Fruit fly (Drosophila melanogaster) whole organism, embryonic: Measurements from ENCODE around the gene CG2617.
A peak's percentile ranks its signal among the peaks of the same experiment; 100 is the strongest.

Source experiments
- Ada2b ChIP-seq: fragments of 200-800 bp; sonication (Bioruptor generic); IDR thresholded peaks from 2 replicates; pipeline ENCODE4 v1.3.6; 2022; ENCODE audit warnings: missing biosample characterization, missing genetic modification characterization
- CG10147 ChIP-seq: fragments of 200-800 bp; sonication (Bioruptor generic); optimal IDR thresholded peaks from 2 replicates; lab custom pipeline; 2019; ENCODE audit warnings: missing biosample characterization, mild to moderate bottlenecking, missing genetic modification characterization, moderate library complexity
- CG14710 ChIP-seq: fragments of 200-800 bp; sonication (Bioruptor generic); optimal IDR thresholded peaks from 3 replicates; lab custom pipeline; 2019; ENCODE audit warnings: missing biosample characterization, mild to moderate bottlenecking, missing genetic modification characterization, moderate library complexity
- CG1529 ChIP-seq: fragments of 200-800 bp; sonication (Bioruptor generic); optimal IDR thresholded peaks from 3 replicates; lab custom pipeline; 2018; ENCODE audit warnings: missing biosample characterization, missing genetic modification characterization
- CG17359 ChIP-seq: fragments of 200-800 bp; sonication (Bioruptor generic); optimal IDR thresholded peaks from 3 replicates; lab custom pipeline; 2018; ENCODE audit warnings: missing biosample characterization, mild to moderate bottlenecking, missing genetic modification characterization, moderate library complexity
- CG17361 ChIP-seq: fragments of 200-800 bp; sonication (Bioruptor generic); IDR thresholded peaks from 3 replicates; pipeline ENCODE4 v1.3.6; 2022; ENCODE audit warnings: missing biosample characterization, missing genetic modification characterization
- CG18476 ChIP-seq: fragments of 200-800 bp; sonication (Bioruptor generic); optimal IDR thresholded peaks from 2 replicates; lab custom pipeline; 2016; ENCODE audit warnings: missing biosample characterization, mild to moderate bottlenecking, missing genetic modification characterization
- CG18619 ChIP-seq: fragments of 200-800 bp; sonication (Bioruptor generic); optimal IDR thresholded peaks from 3 replicates; lab custom pipeline; 2017; ENCODE audit warnings: missing biosample characterization, mild to moderate bottlenecking, missing genetic modification characterization
- CG2120 ChIP-seq: fragments of 200-800 bp; sonication (Bioruptor generic); optimal IDR thresholded peaks from 3 replicates; lab custom pipeline; 2016; ENCODE audit warnings: missing biosample characterization, missing genetic modification characterization
- CG30431 ChIP-seq: fragments of 200-800 bp; sonication (Bioruptor generic); optimal IDR thresholded peaks from 2 replicates; lab custom pipeline; 2017; ENCODE audit warnings: missing biosample characterization, missing genetic modification characterization
- CG32532 ChIP-seq: fragments of 200-800 bp; sonication (Bioruptor generic); IDR thresholded peaks from 2 replicates; pipeline ENCODE4 v1.3.6; 2022; ENCODE audit warnings: missing biosample characterization, missing genetic modification characterization
- CG3281 ChIP-seq: fragments of 200-800 bp; sonication (Bioruptor generic); optimal IDR thresholded peaks from 3 replicates; lab custom pipeline; 2017; ENCODE audit warnings: missing biosample characterization, mild to moderate bottlenecking, missing genetic modification characterization
- CG4282 ChIP-seq: fragments of 200-800 bp; sonication (Bioruptor generic); optimal IDR thresholded peaks from 2 replicates; lab custom pipeline; 2016; ENCODE audit warnings: missing biosample characterization, missing genetic modification characterization
- CG7786 ChIP-seq: fragments of 200-800 bp; sonication (Bioruptor generic); optimal IDR thresholded peaks from 2 replicates; lab custom pipeline; 2016; ENCODE audit warnings: missing biosample characterization, missing genetic modification characterization
- CG8924 ChIP-seq: fragments of 200-800 bp; optimal IDR thresholded peaks from 3 replicates; lab custom pipeline; 2019; ENCODE audit warnings: missing biosample characterization, mild to moderate bottlenecking, missing genetic modification characterization, moderate library complexity
- CG9437 ChIP-seq: fragments of 200-800 bp; sonication (Bioruptor generic); optimal IDR thresholded peaks from 2 replicates; lab custom pipeline; 2018; ENCODE audit warnings: missing biosample characterization, mild to moderate bottlenecking, missing genetic modification characterization
- CTCF ChIP-seq: fragments of 200-800 bp; sonication (Bioruptor generic); optimal IDR thresholded peaks from 2 replicates; lab custom pipeline; 2017; ENCODE audit warnings: missing biosample characterization, mild to moderate bottlenecking, missing genetic modification characterization, moderate library complexity
- CoRest ChIP-seq: fragments of 200-800 bp; sonication (Bioruptor generic); optimal IDR thresholded peaks from 3 replicates; lab custom pipeline; 2018; ENCODE audit warnings: missing biosample characterization, mild to moderate bottlenecking, missing genetic modification characterization, moderate library complexity
- H2.0 ChIP-seq: fragments of 200-800 bp; sonication (Bioruptor generic); IDR thresholded peaks from 2 replicates; pipeline ENCODE4 v1.3.6; 2022; ENCODE audit warnings: missing biosample characterization, missing genetic modification characterization
- HmgD ChIP-seq: fragments of 200-800 bp; sonication (Bioruptor generic); optimal IDR thresholded peaks from 3 replicates; lab custom pipeline; 2016; ENCODE audit warnings: missing biosample characterization, missing genetic modification characterization
- Lhr ChIP-seq: fragments of 200-800 bp; sonication (Bioruptor generic); optimal IDR thresholded peaks from 3 replicates; lab custom pipeline; 2017; ENCODE audit warnings: mild to moderate bottlenecking, missing biosample characterization, missing genetic modification reagents, missing genetic modification characterization
- MESR4 ChIP-seq: fragments of 200-800 bp; sonication (Bioruptor generic); optimal IDR thresholded peaks from 2 replicates; lab custom pipeline; 2018; ENCODE audit warnings: missing biosample characterization, mild to moderate bottlenecking, missing genetic modification characterization, moderate library complexity
- NC2β ChIP-seq: fragments of 200-800 bp; sonication (Bioruptor generic); optimal IDR thresholded peaks from 2 replicates; lab custom pipeline; 2016; ENCODE audit warnings: missing biosample characterization, missing genetic modification characterization
- NfI ChIP-seq: fragments of 200-800 bp; sonication (Bioruptor generic); optimal IDR thresholded peaks from 3 replicates; lab custom pipeline; 2018; ENCODE audit warnings: missing biosample characterization, mild to moderate bottlenecking, missing genetic modification characterization, moderate library complexity
- Oli ChIP-seq: fragments of 200-800 bp; sonication (Bioruptor generic); optimal IDR thresholded peaks from 2 replicates; lab custom pipeline; 2018; ENCODE audit warnings: missing biosample characterization, mild to moderate bottlenecking, missing genetic modification characterization, moderate library complexity
- Optix ChIP-seq: fragments of 200-800 bp; sonication (Bioruptor generic); IDR thresholded peaks from 3 replicates; pipeline ENCODE4 v1.3.6; 2022; ENCODE audit warnings: missing biosample characterization, missing genetic modification characterization
- Trl ChIP-seq, 3 experiments: fragments of >200 bp in 2 of 3; fragments of 200-800 bp in 1 of 3; sonication (Bioruptor generic) in 1 of 3; optimal IDR thresholded peaks; 2 replicates in 1 of 3; 3 replicates in 2 of 3; lab custom pipeline; 2016 to 2017; ENCODE audit warnings: missing biosample characterization in 1 of 3, missing genetic modification characterization in 1 of 3
- Xbp1 ChIP-seq: fragments of 200-800 bp; sonication (Bioruptor generic); optimal IDR thresholded peaks from 3 replicates; lab custom pipeline; 2016; ENCODE audit warnings: missing biosample characterization, mild to moderate bottlenecking, missing genetic modification characterization
- Xrp1 ChIP-seq: fragments of 200-800 bp; sonication (Bioruptor generic); IDR thresholded peaks from 2 replicates; pipeline ENCODE4 v1.3.6; 2022; ENCODE audit warnings: missing biosample characterization, missing genetic modification characterization
- aop ChIP-seq: fragments of 200-800 bp; sonication (Bioruptor generic); IDR thresholded peaks from 2 replicates; pipeline ENCODE4 v1.3.6; 2022; ENCODE audit warnings: missing biosample characterization, missing genetic modification characterization
- ap ChIP-seq: fragments of 200-800 bp; sonication (Bioruptor generic); IDR thresholded peaks from 2 replicates; pipeline ENCODE4 v1.3.6; 2022; ENCODE audit warnings: missing biosample characterization, missing genetic modification characterization
- bsh ChIP-seq, 2 experiments: fragments of 200-800 bp; sonication (Bioruptor generic); optimal IDR thresholded peaks; 2 replicates each; lab custom pipeline; 2017 to 2018; ENCODE audit warnings: mild to moderate bottlenecking in 2 of 2, missing biosample characterization in 2 of 2, missing genetic modification characterization in 2 of 2, moderate library complexity in 1 of 2
- ewg ChIP-seq: fragments of 200-800 bp; sonication (Bioruptor generic); optimal IDR thresholded peaks from 3 replicates; lab custom pipeline; 2017; ENCODE audit warnings: mild to moderate bottlenecking, missing biosample characterization, missing genetic modification reagents, missing genetic modification characterization
- h ChIP-seq: fragments of >200 bp; optimal IDR thresholded peaks from 2 replicates; lab custom pipeline; 2017
- hkb ChIP-seq, 2 experiments: fragments of 200-800 bp in 1 of 2; fragments of >200 bp in 1 of 2; sonication (Bioruptor generic) in 1 of 2; IDR thresholded peaks in 1 of 2; optimal IDR thresholded peaks in 1 of 2; 2 replicates each; pipeline versions ENCODE4 v1.3.6 to Lab custom; 2017 to 2022; ENCODE audit warnings: missing biosample characterization in 1 of 2, missing genetic modification characterization in 1 of 2
- kay ChIP-seq: fragments of 200-800 bp; sonication (Bioruptor generic); optimal IDR thresholded peaks from 2 replicates; lab custom pipeline; 2016; ENCODE audit warnings: missing biosample characterization, missing genetic modification characterization
- kni ChIP-seq: fragments of 200-800 bp; sonication (Bioruptor generic); optimal IDR thresholded peaks from 3 replicates; lab custom pipeline; 2017; ENCODE audit warnings: mild to moderate bottlenecking, missing biosample characterization, missing genetic modification reagents, missing genetic modification characterization
- lilli ChIP-seq: fragments of 200-800 bp; sonication (Bioruptor generic); optimal IDR thresholded peaks from 3 replicates; lab custom pipeline; 2016; ENCODE audit warnings: missing biosample characterization, missing genetic modification characterization
- nom ChIP-seq: fragments of 200-800 bp; sonication (Bioruptor generic); optimal IDR thresholded peaks from 2 replicates; lab custom pipeline; 2017; ENCODE audit warnings: missing biosample characterization, missing genetic modification characterization, mild to moderate bottlenecking, moderate library complexity, missing genetic modification reagents
- p53 ChIP-seq: fragments of 200-800 bp; sonication (Bioruptor generic); optimal IDR thresholded peaks from 2 replicates; lab custom pipeline; 2016; ENCODE audit warnings: missing biosample characterization, missing genetic modification characterization
- prd ChIP-seq, 3 experiments: fragments of >200 bp in 2 of 3; fragments of 200-800 bp in 1 of 3; sonication (Bioruptor generic) in 1 of 3; optimal IDR thresholded peaks in 2 of 3; IDR thresholded peaks in 1 of 3; 2 replicates in 2 of 3; 3 replicates in 1 of 3; pipeline versions ENCODE4 v1.3.6 to Lab custom; 2017 to 2022; ENCODE audit warnings: missing biosample characterization in 1 of 3, missing genetic modification characterization in 1 of 3
- sima ChIP-seq: fragments of 200-800 bp; sonication (Bioruptor generic); optimal IDR thresholded peaks from 2 replicates; lab custom pipeline; 2016; ENCODE audit warnings: missing biosample characterization, missing genetic modification characterization
- slou ChIP-seq: fragments of 200-800 bp; sonication (Bioruptor generic); optimal IDR thresholded peaks from 3 replicates; lab custom pipeline; 2016; ENCODE audit warnings: missing biosample characterization, missing genetic modification characterization

CG2617 gene

DNA sequence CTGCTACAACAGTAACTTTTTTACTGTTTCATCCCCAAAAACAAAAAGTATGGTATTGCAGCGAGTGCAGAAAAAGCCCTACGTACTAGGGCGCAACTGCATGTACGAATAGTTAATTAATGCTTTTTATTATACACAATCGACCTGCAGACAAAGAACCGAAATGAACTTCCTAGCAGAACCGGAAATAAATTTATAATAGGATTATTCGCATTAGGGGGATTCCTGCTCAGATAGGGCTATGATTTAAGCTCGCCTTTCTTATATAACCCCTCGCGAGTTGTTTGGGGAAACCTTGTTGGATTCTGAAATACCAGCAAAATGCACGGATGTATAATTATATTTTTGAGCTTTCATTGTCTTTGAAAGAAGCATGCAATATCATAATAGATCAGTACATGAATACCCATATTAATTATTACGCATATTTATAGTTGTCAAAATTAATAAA, 495 bp upstream of the CG2617 start, which contains the start of gene Cen (continued):
- TF ChIP-seq MESR4 (GFP tag; lab: Kevin White, UChicago) (no peak), CG18619 (GFP tag; lab: Kevin White, UChicago) (peak; percentile 21), slou (peak; percentile 9), CG3281 (no peak), CG2120 (peak; percentile 63), ap (GFP tag; lab: Robert Waterston, UW) (peak; percentile 34; the same call in 1 of the 2 replicates), CoRest (tag; lab: Kevin White, UChicago) (peak; percentile 48), ewg (GFP tag; lab: Kevin White, UChicago) (no peak), CG9437 (GFP tag; lab: Kevin White, UChicago) (peak; percentile 36), Optix (GFP tag; lab: Robert Waterston, UW) (no peak), CTCF (GFP tag; lab: Kevin White, UChicago) (no peak), h (lab: Kevin White, UChicago) (no peak), nom (GFP tag; lab: Kevin White, UChicago) (no peak), CG17361 (no peak; the same call in 2 of the 3 replicates), kni (no peak), CG17359 (tag; lab: Kevin White, UChicago) (no peak), CG10147 (GFP tag; lab: Kevin White, UChicago) (no peak), Ada2b (GFP tag; lab: Robert Waterston, UW) (peak; percentile 53; the same call in 1 of the 2 replicates), CG4282 (GFP tag; lab: Kevin White, UChicago) (no peak), CG18476 (GFP tag; lab: Kevin White, UChicago) (peak; percentile 26), kay (GFP tag; lab: Kevin White, UChicago) (no peak), HmgD (no peak), bsh (GFP tag; optimal IDR thresholded peaks at IDR 0.05; lab: Kevin White, UChicago) (peak in 1 of 2 experiments; percentile 10), CG30431 (peak; percentile 13), Xbp1 (GFP tag; lab: Kevin White, UChicago) (peak; percentile 39), CG1529 (GFP tag; lab: Kevin White, UChicago) (no peak), NfI (GFP tag; lab: Kevin White, UChicago) (peak; percentile 49), p53 (no peak), Oli (tag; lab: Kevin White, UChicago) (peak; percentile 25), CG32532 (GFP tag; lab: Robert Waterston, UW) (peak; percentile 31; the same call in 1 of the 2 replicates), NC2β (GFP tag; lab: Kevin White, UChicago) (peak; percentile 43), hkb (optimal IDR thresholded peaks at IDR 0.05; lab: Kevin White, UChicago) (no peak), hkb (GFP tag; IDR thresholded peaks at IDR 0.05; lab: Robert Waterston, UW) (no peak), lilli (GFP tag; lab: Kevin White, UChicago) (peak; percentile 63), sima (no peak), prd (optimal IDR thresholded peaks at IDR 0.05; lab: Kevin White, UChicago) (no peak), prd (GFP tag; IDR thresholded peaks at IDR 0.05; lab: Robert Waterston, UW) (0 out of 3 replicates have a peak, but pooled peaks have one; percentile 21), H2.0 (GFP tag; lab: Robert Waterston, UW) (peak; percentile 45), CG14710 (tag; lab: Kevin White, UChicago) (peak; percentile 22), Xrp1 (GFP tag; lab: Robert Waterston, UW) (no peak), CG7786 (GFP tag; lab: Kevin White, UChicago) (no peak), CG8924 (tag; lab: Kevin White, UChicago) (no peak), Lhr (GFP tag; lab: Kevin White, UChicago) (no peak), aop (GFP tag; lab: Robert Waterston, UW) (no peak), Trl (optimal IDR thresholded peaks at IDR 0.05; lab: Kevin White, UChicago) (no peak), Trl (GFP tag; optimal IDR thresholded peaks at IDR 0.05; lab: Kevin White, UChicago) (peak; percentile 32)
